Fruit fly (Drosophila melanogaster) whole organism, prepupa: Measurements from ENCODE around the gene CG9922.

Experiments
- Blimp-1 ChIP-seq: fragments of 200-800 bp; sonication (Bioruptor generic); optimal IDR thresholded peaks from 3 replicates; lab custom pipeline; 2017; ENCODE audit warnings: missing biosample characterization, missing genetic modification characterization, mild to moderate bottlenecking, moderate library complexity, missing genetic modification reagents
- CG10631 ChIP-seq: fragments of 200-800 bp; sonication (Bioruptor generic); optimal IDR thresholded peaks from 2 replicates; lab custom pipeline; 2016; ENCODE audit warnings: missing biosample characterization, missing genetic modification characterization
- CG10669 ChIP-seq: fragments of 200-800 bp; sonication (Bioruptor generic); optimal IDR thresholded peaks from 3 replicates; lab custom pipeline; 2018; ENCODE audit warnings: missing biosample characterization, mild to moderate bottlenecking, missing genetic modification characterization, moderate library complexity
- CG11902 ChIP-seq: fragments of 200-800 bp; sonication (Bioruptor generic); optimal IDR thresholded peaks from 3 replicates; lab custom pipeline; 2016; ENCODE audit warnings: missing biosample characterization, missing genetic modification characterization
- CG15336 ChIP-seq: fragments of 200-800 bp; sonication (Bioruptor generic); IDR thresholded peaks from 2 replicates; pipeline ENCODE4 v1.3.6; 2022; ENCODE audit warnings: missing biosample characterization, missing genetic modification characterization
- CG32006 ChIP-seq: fragments of 200-800 bp; sonication (Bioruptor generic); optimal IDR thresholded peaks from 3 replicates; lab custom pipeline; 2017; ENCODE audit warnings: missing biosample characterization, mild to moderate bottlenecking, missing genetic modification characterization
- CG3919 ChIP-seq: fragments of 200-800 bp; sonication (Bioruptor generic); optimal IDR thresholded peaks from 3 replicates; lab custom pipeline; 2016; ENCODE audit warnings: missing biosample characterization, missing genetic modification characterization
- CG6163 ChIP-seq: fragments of 200-800 bp; sonication (Bioruptor generic); IDR thresholded peaks from 3 replicates; pipeline ENCODE4 v1.3.6; 2022; ENCODE audit warnings: missing biosample characterization, missing genetic modification characterization
- CG6276 ChIP-seq: fragments of 200-800 bp; sonication (Bioruptor generic); optimal IDR thresholded peaks from 2 replicates; lab custom pipeline; 2017; ENCODE audit warnings: missing biosample characterization, mild to moderate bottlenecking, missing genetic modification characterization
- CG6808 ChIP-seq: fragments of 200-800 bp; sonication (Bioruptor generic); optimal IDR thresholded peaks from 3 replicates; lab custom pipeline; 2017; ENCODE audit warnings: missing biosample characterization, missing genetic modification characterization, mild to moderate bottlenecking, moderate library complexity, missing genetic modification reagents
- CG6854 ChIP-seq: fragments of 200-800 bp; sonication (Bioruptor generic); optimal IDR thresholded peaks from 2 replicates; lab custom pipeline; 2017; ENCODE audit warnings: missing biosample characterization, mild to moderate bottlenecking, missing genetic modification characterization
- CG8119 ChIP-seq: fragments of 200-800 bp; sonication (Bioruptor generic); IDR thresholded peaks from 3 replicates; pipeline ENCODE4 v1.3.6; 2022; ENCODE audit warnings: missing biosample characterization, missing genetic modification characterization
- CG8319 ChIP-seq: fragments of 200-800 bp; sonication (Bioruptor generic); optimal IDR thresholded peaks from 3 replicates; lab custom pipeline; 2016; ENCODE audit warnings: missing biosample characterization, missing genetic modification characterization
- CG8632 ChIP-seq: fragments of 200-800 bp; sonication (Bioruptor generic); optimal IDR thresholded peaks from 3 replicates; lab custom pipeline; 2016; ENCODE audit warnings: missing biosample characterization, missing genetic modification characterization
- CG9139 ChIP-seq: fragments of 200-800 bp; sonication (Bioruptor generic); optimal IDR thresholded peaks from 3 replicates; lab custom pipeline; 2017; ENCODE audit warnings: missing biosample characterization, mild to moderate bottlenecking, missing genetic modification characterization
- Eip78C ChIP-seq: fragments of 200-800 bp; sonication (Bioruptor generic); peaks from one replicate; lab custom pipeline; 2016; ENCODE audit warnings: missing biosample characterization, missing genetic modification characterization
- Eip93F ChIP-seq: fragments of 200-800 bp; sonication (Bioruptor generic); optimal IDR thresholded peaks from 2 replicates; lab custom pipeline; 2016; ENCODE audit warnings: missing biosample characterization, mild to moderate bottlenecking, missing genetic modification characterization
- Ets21C ChIP-seq: fragments of 200-800 bp; sonication (Bioruptor generic); optimal IDR thresholded peaks from 3 replicates; lab custom pipeline; 2016; ENCODE audit warnings: missing biosample characterization, missing genetic modification characterization
- Ets96B ChIP-seq: fragments of 200-800 bp; optimal IDR thresholded peaks from 2 replicates; lab custom pipeline; 2019; ENCODE audit warnings: missing biosample characterization, mild to moderate bottlenecking, missing genetic modification characterization, moderate library complexity
- Hr4 ChIP-seq: fragments of 200-800 bp; sonication (Bioruptor generic); optimal IDR thresholded peaks from 3 replicates; lab custom pipeline; 2016; ENCODE audit warnings: missing biosample characterization, missing genetic modification characterization
- Lpt ChIP-seq: fragments of 200-800 bp; sonication (Bioruptor generic); optimal IDR thresholded peaks from 3 replicates; lab custom pipeline; 2016; ENCODE audit warnings: missing biosample characterization, missing genetic modification characterization
- Sox15 ChIP-seq: fragments of 200-800 bp; sonication (Bioruptor generic); optimal IDR thresholded peaks from 3 replicates; lab custom pipeline; 2016; ENCODE audit warnings: missing biosample characterization, missing genetic modification characterization
- acj6 ChIP-seq: fragments of 200-800 bp; sonication (Bioruptor generic); optimal IDR thresholded peaks from 3 replicates; lab custom pipeline; 2016; ENCODE audit warnings: missing biosample characterization, missing genetic modification characterization
- cyc ChIP-seq: fragments of 200-800 bp; sonication (Bioruptor generic); optimal IDR thresholded peaks from 3 replicates; lab custom pipeline; 2016; ENCODE audit warnings: missing biosample characterization, missing genetic modification characterization
- dsx ChIP-seq: fragments of 200-800 bp; optimal IDR thresholded peaks from 3 replicates; lab custom pipeline; 2019; ENCODE audit warnings: missing biosample characterization, mild to moderate bottlenecking, missing genetic modification characterization, moderate library complexity; ENCODE audit not compliant: poor library complexity, severe bottlenecking
- eg ChIP-seq: fragments of 200-800 bp; sonication (Bioruptor generic); IDR thresholded peaks from 3 replicates; pipeline ENCODE4 v1.3.6; 2022; ENCODE audit warnings: missing biosample characterization, missing genetic modification characterization
- esn ChIP-seq: fragments of 200-800 bp; sonication (Bioruptor generic); optimal IDR thresholded peaks from 2 replicates; lab custom pipeline; 2016; ENCODE audit warnings: missing biosample characterization, mild to moderate bottlenecking, missing genetic modification characterization, moderate library complexity
- fd85E ChIP-seq: fragments of 200-800 bp; sonication (Bioruptor generic); optimal IDR thresholded peaks from 3 replicates; lab custom pipeline; 2016; ENCODE audit warnings: missing biosample characterization, missing genetic modification characterization
- fkh ChIP-seq: fragments of 200-800 bp; sonication (Bioruptor generic); optimal IDR thresholded peaks from 3 replicates; lab custom pipeline; 2017; ENCODE audit warnings: missing biosample characterization, mild to moderate bottlenecking, missing genetic modification characterization, moderate library complexity
- net ChIP-seq: fragments of 200-800 bp; sonication (Bioruptor generic); optimal IDR thresholded peaks from 3 replicates; lab custom pipeline; 2016; ENCODE audit warnings: missing biosample characterization, missing genetic modification characterization
- spab ChIP-seq: fragments of 200-800 bp; sonication (Bioruptor generic); optimal IDR thresholded peaks from 2 replicates; lab custom pipeline; 2017; ENCODE audit warnings: missing biosample characterization, mild to moderate bottlenecking, missing genetic modification characterization, missing genetic modification reagents
- ss ChIP-seq, 2 experiments: fragments of 200-800 bp; sonication (Bioruptor generic); optimal IDR thresholded peaks; 2 replicates in 1 of 2; 3 replicates in 1 of 2; lab custom pipeline; 2017 to 2018; ENCODE audit warnings: mild to moderate bottlenecking in 2 of 2, missing biosample characterization in 2 of 2, missing genetic modification characterization in 2 of 2, moderate library complexity in 1 of 2
- vri ChIP-seq: fragments of 200-800 bp; sonication (Bioruptor generic); optimal IDR thresholded peaks from 3 replicates; lab custom pipeline; 2016; ENCODE audit warnings: missing biosample characterization, mild to moderate bottlenecking, missing genetic modification characterization

CG9922 gene

dm6 chr3R:13992126-13992535 is 44.1 kb downstream of the CG9922 start:
- no peak for TF ChIP-seq spab (GFP tag; lab: Kevin White, UChicago)
- peak; percentile 60; the same call in 2 of the 3 replicates for TF ChIP-seq CG6163 (GFP tag; lab: Robert Waterston, UW)
- no peak for TF ChIP-seq CG8319 (GFP tag; lab: Kevin White, UChicago)
- peak; percentile 54; the same call in 1 of the 2 replicates for TF ChIP-seq CG15336 (GFP tag; lab: Robert Waterston, UW)
- peak; percentile 37 for TF ChIP-seq Blimp-1 (GFP tag; lab: Kevin White, UChicago)
- no peak for TF ChIP-seq cyc
- peak; percentile 76 for TF ChIP-seq vri (GFP tag; lab: Kevin White, UChicago)
- TF ChIP-seq Ets21C: no peak
- no peak for TF ChIP-seq CG32006 (GFP tag; lab: Kevin White, UChicago)
- no peak for TF ChIP-seq CG3919
- no peak for TF ChIP-seq acj6
- TF ChIP-seq CG8119 (GFP tag; lab: Robert Waterston, UW): peak; percentile 72
- no peak for TF ChIP-seq CG9139
- TF ChIP-seq net (GFP tag; lab: Kevin White, UChicago): peak; percentile 39
- peak; percentile 29 for TF ChIP-seq Lpt
- TF ChIP-seq Eip93F (GFP tag; lab: Kevin White, UChicago): peak; percentile 5
- peak; percentile 56 for TF ChIP-seq Eip78C (GFP tag; lab: Kevin White, UChicago)
- TF ChIP-seq Sox15: no peak
- peak; percentile 73 for TF ChIP-seq CG6854
- TF ChIP-seq ss (GFP tag; optimal IDR thresholded peaks at IDR 0.05; lab: Kevin White, UChicago): no peak
- no peak for TF ChIP-seq CG6808
- TF ChIP-seq fd85E (GFP tag; lab: Kevin White, UChicago): no peak
- TF ChIP-seq CG6276 (GFP tag; lab: Kevin White, UChicago): peak; percentile 71
- no peak for TF ChIP-seq CG10669
- no peak for TF ChIP-seq CG8632 (GFP tag; lab: Kevin White, UChicago)
- TF ChIP-seq eg (GFP tag; lab: Robert Waterston, UW): peak; percentile 78
- no peak for TF ChIP-seq dsx (GFP tag; lab: Kevin White, UChicago)

- TF ChIP-seq Ets96B (tag; lab: Kevin White, UChicago): no peak
- TF ChIP-seq CG11902 (GFP tag; lab: Kevin White, UChicago): no peak
- TF ChIP-seq fkh (GFP tag; lab: Kevin White, UChicago): peak; percentile 80
- TF ChIP-seq dsx (GFP tag; lab: Kevin White, UChicago): peak; percentile 65
These were observed 46.1 kb downstream of the CG9922 start for dm6 chr3R:13990109-13990508.

- TF ChIP-seq Eip78C (GFP tag; lab: Kevin White, UChicago) (peak; percentile 34), ss (GFP tag; optimal IDR thresholded peaks at IDR 0.05; lab: Kevin White, UChicago) (peak in 1 of 2 experiments; percentile 51), dsx (GFP tag; lab: Kevin White, UChicago) (peak; percentile 51), CG6808 (no peak), CG10669 (peak; percentile 10), CG10631 (GFP tag; lab: Kevin White, UChicago) (peak; percentile 1)
- TF ChIP-seq, all 60 proteins: peak for 5
These were observed 46.7 kb downstream of the CG9922 start for dm6 chr3R:13989453-13989852.

dm6 chr3R:13988923-13989436 is 47.2 kb downstream of the CG9922 start:
- TF ChIP-seq Eip78C (GFP tag; lab: Kevin White, UChicago): no peak

- TF ChIP-seq vri (GFP tag; lab: Kevin White, UChicago): no peak
- TF ChIP-seq Eip93F (GFP tag; lab: Kevin White, UChicago): no peak
- TF ChIP-seq Eip78C (GFP tag; lab: Kevin White, UChicago): peak; percentile 27
- TF ChIP-seq Blimp-1 (GFP tag; lab: Kevin White, UChicago): no peak
- TF ChIP-seq CG32006 (GFP tag; lab: Kevin White, UChicago): peak; percentile 29
- peak; percentile 19 for TF ChIP-seq Hr4 (GFP tag; lab: Kevin White, UChicago)
- no peak for TF ChIP-seq esn
- no peak for TF ChIP-seq eg (GFP tag; lab: Robert Waterston, UW)
- no peak for TF ChIP-seq dsx (GFP tag; lab: Kevin White, UChicago)
- TF ChIP-seq, all 60 proteins: peak for 3
These were observed 49.5 kb downstream of the CG9922 start for dm6 chr3R:13986648-13987047.
